Fruit fly (Drosophila melanogaster): ENCODE data around the gene CG42590.

- no peak for TF ChIP-seq usp (GFP tag; optimal IDR thresholded peaks at IDR 0.05)
- TF ChIP-seq pan (optimal IDR thresholded peaks at IDR 0.05): no peak
Measured at dm6 chr3L:8059627-8060166, 9.4 kb downstream of the CG42590 start.
